Fruit fly (Drosophila melanogaster) Kc167 (cell line): ENCODE results near the gene CG7329.

Experiments used
- Myc ChIP-seq: fragments of >200 bp; optimal IDR thresholded peaks from 2 replicates; lab custom pipeline; 2017; ENCODE audit warnings: missing external identifiers
- Sin3A ChIP-seq: fragments of >200 bp; optimal IDR thresholded peaks from 2 replicates; lab custom pipeline; 2018; ENCODE audit warnings: missing external identifiers
- h ChIP-seq: fragments of >200 bp; optimal IDR thresholded peaks from 3 replicates; lab custom pipeline; 2018; ENCODE audit warnings: missing external identifiers
- insv ChIP-seq: fragments of >200 bp; optimal IDR thresholded peaks from 3 replicates; lab custom pipeline; 2018; ENCODE audit warnings: missing external identifiers
- psq ChIP-seq: fragments of >200 bp; optimal IDR thresholded peaks from 2 replicates; lab custom pipeline; 2017; ENCODE audit warnings: missing external identifiers
- ttk ChIP-seq: sonication (Bioruptor generic); optimal IDR thresholded peaks from 2 replicates; lab custom pipeline; 2017; ENCODE audit warnings: missing external identifiers

DNA sequence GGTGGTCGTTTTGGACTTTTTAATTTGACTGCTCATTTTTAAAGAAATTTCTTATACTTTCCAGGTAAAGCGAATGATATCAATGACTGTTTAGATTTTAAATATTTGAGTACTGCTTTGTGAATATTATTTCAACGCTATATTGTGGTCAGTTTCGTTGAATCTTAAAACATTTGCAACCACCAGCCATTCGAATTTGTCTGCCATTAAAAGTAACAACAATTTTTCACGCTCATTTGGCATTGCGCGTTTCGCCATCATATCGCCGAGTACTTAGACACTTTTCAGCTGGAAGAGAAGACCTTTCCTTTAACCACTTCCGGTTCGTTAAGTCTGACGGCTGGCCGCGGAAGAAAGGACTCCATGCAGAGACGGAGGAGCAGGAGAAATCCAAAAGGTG is 56.7 kb downstream of the CG7329 start, which contains the start of gene CG34161:
- TF ChIP-seq insv (lab: Kevin White, UChicago): no peak
- no peak for TF ChIP-seq Sin3A (lab: Kevin White, UChicago)
- TF ChIP-seq ttk (lab: Kevin White, UChicago): no peak
- no peak for TF ChIP-seq psq (lab: Kevin White, UChicago)
- TF ChIP-seq h (lab: Kevin White, UChicago): no peak
- no peak for TF ChIP-seq Myc (lab: Kevin White, UChicago)
